Worm (Caenorhabditis elegans): ENCODE data around the gene crp-1.

crp-1 gene

DNA sequence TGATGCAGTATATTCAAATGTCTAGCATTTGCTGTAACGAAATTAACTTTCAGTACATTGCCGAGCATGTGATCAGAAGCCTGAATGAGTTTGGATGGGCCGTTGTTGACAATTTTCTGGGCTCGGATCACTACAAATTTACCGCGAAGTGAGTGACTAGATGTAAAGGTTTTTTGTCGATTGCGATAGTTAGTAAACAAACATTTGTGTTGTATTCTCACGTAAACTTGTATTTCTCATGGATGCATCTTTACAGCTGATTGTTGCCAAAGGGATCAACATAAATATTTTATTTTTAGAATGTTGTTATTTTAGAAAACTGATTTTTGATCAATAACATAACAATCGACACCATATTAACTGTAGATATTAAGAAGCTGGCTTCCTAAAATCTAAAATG, 4.3 kb upstream of the crp-1 start:
- no peak for TF ChIP-seq eyg-1 (tag; optimal IDR thresholded peaks at IDR 0.05)

DNA sequence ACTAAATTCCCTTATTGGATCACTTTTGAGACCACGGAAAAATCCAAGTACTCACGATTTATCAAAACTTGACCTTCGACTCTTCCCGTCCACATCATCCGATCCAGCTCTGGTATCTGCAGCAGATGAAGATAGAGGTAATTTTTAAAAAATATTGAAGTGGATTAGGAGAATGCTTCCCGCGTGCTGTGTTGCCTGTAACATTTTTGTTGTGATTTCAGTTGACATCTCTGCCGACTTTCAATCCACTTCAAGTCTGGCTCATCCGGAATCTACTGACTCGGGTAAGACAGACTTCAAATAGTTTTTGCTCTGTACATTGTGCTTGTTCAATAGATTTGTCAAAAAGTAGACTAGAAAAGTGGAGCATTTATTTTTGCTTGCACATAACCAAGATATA, 2.9 kb upstream of the crp-1 start:
- TF ChIP-seq ref-2 (tag; optimal IDR thresholded peaks at IDR 0.05): no peak
- TF ChIP-seq ttx-3 (tag; optimal IDR thresholded peaks at IDR 0.05): no peak
- no peak for TF ChIP-seq ceh-48 (tag; optimal IDR thresholded peaks at IDR 0.05)
- no peak for TF ChIP-seq unc-3 (GFP tag; conservative IDR thresholded peaks at IDR 0.05)
- no peak for TF ChIP-seq unc-3 (tag; optimal IDR thresholded peaks at IDR 0.05)
- no peak for TF ChIP-seq elt-4 (tag; optimal IDR thresholded peaks at IDR 0.05)
- no peak for TF ChIP-seq pax-1 (tag; optimal IDR thresholded peaks at IDR 0.05)
- TF ChIP-seq K02D7.2 (tag; optimal IDR thresholded peaks at IDR 0.05): no peak
- TF ChIP-seq ceh-24 (tag; optimal IDR thresholded peaks at IDR 0.05): no peak
- no peak for TF ChIP-seq ets-4 (tag; optimal IDR thresholded peaks at IDR 0.05)
- TF ChIP-seq pros-1 (tag; optimal IDR thresholded peaks at IDR 0.05): no peak
- no peak for TF ChIP-seq dve-1 (tag; optimal IDR thresholded peaks at IDR 0.05)
- TF ChIP-seq K09A11.1 (tag; optimal IDR thresholded peaks at IDR 0.05; ENCODE audit: insufficient read depth): no peak
- TF ChIP-seq ceh-2 (tag; optimal IDR thresholded peaks at IDR 0.05): no peak
- TF ChIP-seq hlh-15 (tag; optimal IDR thresholded peaks at IDR 0.05): no peak
- TF ChIP-seq ceh-14 (tag; optimal IDR thresholded peaks at IDR 0.05): no peak
- TF ChIP-seq pha-2 (tag; optimal IDR thresholded peaks at IDR 0.05): no peak
- no peak for TF ChIP-seq fkh-6 (tag; optimal IDR thresholded peaks at IDR 0.05)
- TF ChIP-seq F13H6.1 (tag; optimal IDR thresholded peaks at IDR 0.05): no peak

DNA sequence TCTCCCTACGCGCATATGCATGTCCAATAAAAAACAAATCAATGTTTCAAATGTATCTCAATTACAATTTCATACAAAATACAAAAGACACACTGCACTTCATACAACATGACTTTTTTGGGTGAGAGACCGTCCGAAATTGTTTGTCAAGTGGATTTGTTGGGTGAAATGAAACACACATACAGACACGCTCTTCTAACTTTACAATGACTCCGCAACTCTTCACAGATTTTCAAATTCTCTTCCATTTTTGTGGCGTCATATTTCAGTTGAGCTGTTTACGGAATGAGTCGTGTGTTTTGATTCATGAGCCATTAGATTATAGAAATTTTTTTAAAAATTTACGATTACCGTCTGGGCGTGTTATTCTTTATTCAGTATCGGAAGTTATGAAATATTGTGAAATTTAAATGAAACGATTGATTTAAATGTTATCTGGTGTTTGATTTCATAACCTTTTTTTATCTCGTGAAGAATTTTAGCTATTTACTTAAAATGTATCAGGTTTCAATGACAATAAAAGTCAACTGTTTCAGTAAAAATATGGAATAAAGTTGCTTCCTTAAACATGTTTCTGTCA, 1.4 kb upstream of the crp-1 start:
- TF ChIP-seq ceh-22 (tag; optimal IDR thresholded peaks at IDR 0.05) (no peak), tbx-2 (tag; optimal IDR thresholded peaks at IDR 0.05) (no peak), ceh-18 (tag; optimal IDR thresholded peaks at IDR 0.05) (no peak), ceh-45 (GFP tag; IDR thresholded peaks at IDR 0.05) (no peak), pag-3 (tag; optimal IDR thresholded peaks at IDR 0.05; ENCODE audit: borderline replicate concordance) (no peak), dve-1 (tag; optimal IDR thresholded peaks at IDR 0.05) (no peak), unc-55 (GFP tag; optimal IDR thresholded peaks at IDR 0.05) (no peak), hlh-15 (tag; optimal IDR thresholded peaks at IDR 0.05) (no peak), dmd-4 (tag; optimal IDR thresholded peaks at IDR 0.05; ENCODE audit: borderline replicate concordance) (no peak), pqm-1 (tag; optimal IDR thresholded peaks at IDR 0.05) (no peak)

DNA sequence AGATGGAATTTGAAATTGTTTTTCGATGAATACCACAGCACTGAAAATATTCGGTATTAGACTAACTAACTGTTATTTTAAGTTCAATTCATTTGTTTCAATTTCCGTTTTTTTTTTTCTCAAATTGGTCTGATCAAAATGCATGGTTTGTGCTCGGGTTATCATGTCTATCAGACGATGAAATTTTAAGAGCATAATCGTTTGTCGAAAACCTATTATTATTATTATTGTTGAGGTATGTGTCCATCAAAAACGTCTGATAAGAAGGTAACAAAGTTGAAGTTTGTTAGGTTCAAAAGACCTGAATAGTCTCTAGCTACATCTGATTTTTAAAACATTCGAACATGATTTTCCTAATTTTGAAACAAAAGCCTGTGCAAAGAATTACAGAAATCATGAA, 5.6 kb downstream of the crp-1 start:
- TF ChIP-seq hlh-8 (tag; optimal IDR thresholded peaks at IDR 0.05) (no peak), gmeb-2 (tag; optimal IDR thresholded peaks at IDR 0.05) (no peak), hlh-13 (GFP tag; optimal IDR thresholded peaks at IDR 0.05) (no peak), pha-2 (tag; optimal IDR thresholded peaks at IDR 0.05) (no peak), ceh-6 (GFP tag; optimal IDR thresholded peaks at IDR 0.05) (no peak), rnt-1 (tag; optimal IDR thresholded peaks at IDR 0.05) (no peak), pqm-1 (tag; optimal IDR thresholded peaks at IDR 0.05) (no peak), lin-11 (tag; optimal IDR thresholded peaks at IDR 0.05) (no peak), C38D4.7 (GFP tag; optimal IDR thresholded peaks at IDR 0.05) (no peak), dmd-4 (tag; optimal IDR thresholded peaks at IDR 0.05; ENCODE audit: borderline replicate concordance) (no peak), fax-1 (tag; optimal IDR thresholded peaks at IDR 0.05) (no peak)

DNA sequence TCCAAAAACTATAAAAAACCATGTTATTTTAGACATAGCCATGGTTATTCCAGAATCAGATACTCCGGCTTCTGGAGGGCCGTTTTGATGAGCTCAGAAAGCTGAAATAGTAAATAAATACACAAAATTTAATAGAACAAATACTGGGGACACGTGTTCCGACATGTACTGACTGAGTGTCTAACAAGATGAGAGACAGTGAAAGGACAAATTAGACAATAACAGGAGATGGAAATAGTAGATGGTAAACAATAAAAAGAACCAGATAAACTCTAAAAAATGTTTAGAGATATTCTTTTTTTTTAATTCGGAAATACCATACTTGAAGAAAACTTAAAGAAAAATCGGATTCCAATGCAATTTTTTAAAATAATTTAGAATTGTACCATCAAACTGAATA, 6.3 kb downstream of the crp-1 start, which contains the start of gene Y32F6B.1:
Gene Y32F6B.1, minus strand, starts transcription at position 101 of the 400 bp plus-strand sequence.
- no peak for TF ChIP-seq hlh-15 (tag; optimal IDR thresholded peaks at IDR 0.05)
- no peak for TF ChIP-seq ref-2 (tag; optimal IDR thresholded peaks at IDR 0.05)
- TF ChIP-seq hlh-6 (tag; optimal IDR thresholded peaks at IDR 0.05): no peak
- no peak for TF ChIP-seq sdc-2 (tag; optimal IDR thresholded peaks at IDR 0.05)
- TF ChIP-seq sox-4 (tag; optimal IDR thresholded peaks at IDR 0.05): no peak
- TF ChIP-seq ama-1 (optimal IDR thresholded peaks at IDR 0.05): no peak
- no peak for TF ChIP-seq pha-2 (tag; optimal IDR thresholded peaks at IDR 0.05)
- no peak for TF ChIP-seq K02D7.2 (tag; optimal IDR thresholded peaks at IDR 0.05)
- TF ChIP-seq hlh-30 (tag; optimal IDR thresholded peaks at IDR 0.05; ENCODE audit: insufficient read depth): no peak
- TF ChIP-seq unc-86 (tag; optimal IDR thresholded peaks at IDR 0.05): no peak
- TF ChIP-seq pros-1 (tag; optimal IDR thresholded peaks at IDR 0.05): no peak
- no peak for TF ChIP-seq ceh-48 (tag; optimal IDR thresholded peaks at IDR 0.05)
- TF ChIP-seq Y22D7AL.16 (tag; optimal IDR thresholded peaks at IDR 0.05): no peak
- TF ChIP-seq mec-3 (tag; optimal IDR thresholded peaks at IDR 0.05; ENCODE audit: borderline replicate concordance): no peak
- TF ChIP-seq ceh-2 (tag; optimal IDR thresholded peaks at IDR 0.05): no peak
- TF ChIP-seq dmd-4 (tag; optimal IDR thresholded peaks at IDR 0.05; ENCODE audit: borderline replicate concordance): no peak
- no peak for TF ChIP-seq T23F11.4 (GFP tag; optimal IDR thresholded peaks at IDR 0.05)
- TF ChIP-seq C38D4.7 (GFP tag; optimal IDR thresholded peaks at IDR 0.05): no peak
- no peak for TF ChIP-seq ceh-14 (tag; optimal IDR thresholded peaks at IDR 0.05)

All from whole organism, late embryonic.